Worm (Caenorhabditis elegans) whole organism, L1 larva: ENCODE data around the gene cgh-1.

Experiments
- ceh-90 ChIP-seq: sonication (generic microtip); optimal IDR thresholded peaks from 2 replicates; lab custom pipeline; 2016; ENCODE audit warnings: missing genetic modification characterization, missing compliant biosample characterization
- ces-1 ChIP-seq: fragments of 150-350 bp; optimal IDR thresholded peaks from 2 replicates; lab custom pipeline; 2014; ENCODE audit warnings: missing biosample characterization, missing genetic modification reagents, missing genetic modification characterization
- egl-27 ChIP-seq, 2 experiments: fragments of 150-350 bp in 1 of 2; sonication (generic microtip); optimal IDR thresholded peaks; 3 replicates each; lab custom pipeline; 2017 to 2018; ENCODE audit warnings: missing biosample characterization in 2 of 2, missing genetic modification characterization in 2 of 2, missing genetic modification reagents in 2 of 2
- fos-1 ChIP-seq: fragments of 150-350 bp; optimal IDR thresholded peaks from 2 replicates; lab custom pipeline; 2014; ENCODE audit warnings: missing biosample characterization, missing genetic modification characterization
- lin-39 ChIP-seq: fragments of 150-350 bp; optimal IDR thresholded peaks from 2 replicates; lab custom pipeline; 2014; ENCODE audit warnings: missing biosample characterization, missing genetic modification reagents, missing genetic modification characterization
- mdl-1 ChIP-seq, 2 experiments: fragments of 150-350 bp; optimal IDR thresholded peaks; 2 replicates each; lab custom pipeline; 2014 to 2017; ENCODE audit warnings: missing biosample characterization in 2 of 2, missing genetic modification characterization in 2 of 2, inconsistent platforms in 1 of 2
- nhr-237 ChIP-seq: fragments of 150-350 bp; optimal IDR thresholded peaks from 2 replicates; lab custom pipeline; 2014; ENCODE audit warnings: missing biosample characterization, missing genetic modification characterization
- nhr-28 ChIP-seq: fragments of 150-350 bp; optimal IDR thresholded peaks from 2 replicates; lab custom pipeline; 2014; ENCODE audit warnings: missing biosample characterization, missing genetic modification characterization
- nhr-47 ChIP-seq: sonication (generic microtip); optimal IDR thresholded peaks from 2 replicates; lab custom pipeline; 2016; ENCODE audit warnings: mild to moderate bottlenecking, missing genetic modification characterization, moderate library complexity, missing compliant biosample characterization
- nhr-77 ChIP-seq: fragments of 150-350 bp; optimal IDR thresholded peaks from 2 replicates; lab custom pipeline; 2014; ENCODE audit warnings: missing biosample characterization, missing genetic modification characterization
- vab-15 ChIP-seq: sonication (generic microtip); optimal IDR thresholded peaks from 2 replicates; lab custom pipeline; 2017; ENCODE audit warnings: missing genotype, mild to moderate bottlenecking, missing genetic modification characterization, missing compliant biosample characterization

DNA sequence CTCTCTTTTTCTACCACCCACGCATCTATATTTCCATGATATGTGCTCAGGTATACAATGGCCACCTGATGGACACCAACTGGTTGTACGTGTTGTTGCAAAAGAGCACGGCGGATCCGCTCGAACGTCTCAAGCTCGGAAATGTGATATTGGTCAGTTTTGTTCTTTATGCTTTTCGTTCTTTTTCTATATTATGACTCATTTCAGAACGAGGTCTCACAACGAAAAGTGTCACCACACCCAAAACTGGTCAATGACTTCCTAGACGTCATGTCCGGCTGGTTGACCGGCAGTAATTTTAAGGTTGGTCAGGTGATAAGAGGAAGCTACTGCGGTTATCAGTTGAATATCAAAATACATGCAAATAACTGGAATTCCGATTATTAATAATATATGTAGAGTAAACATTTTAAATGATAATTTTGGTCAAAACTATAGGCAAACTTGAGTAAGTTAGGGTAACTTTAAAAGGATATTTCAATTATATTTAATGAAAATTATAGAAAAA lies 10.6 kb upstream of the cgh-1 start, which contains the start of gene cls-1:
- no peak for TF ChIP-seq ces-1
- no peak for TF ChIP-seq nhr-47 (tag; lab: Kevin White, UChicago)
- no peak for TF ChIP-seq nhr-28 (tag; lab: Kevin White, UChicago)
- TF ChIP-seq nhr-237 (tag; lab: Kevin White, UChicago): no peak
- no peak for TF ChIP-seq lin-39 (tag; lab: Kevin White, UChicago)
- TF ChIP-seq vab-15: no peak
- TF ChIP-seq egl-27 (tag; optimal IDR thresholded peaks at IDR 0.05; lab: Kevin White, UChicago): no peak
- no peak for TF ChIP-seq mdl-1 (tag; optimal IDR thresholded peaks at IDR 0.05; lab: Kevin White, UChicago)
- TF ChIP-seq fos-1 (tag; lab: Kevin White, UChicago): no peak
- no peak for TF ChIP-seq nhr-77 (tag; lab: Kevin White, UChicago)
- TF ChIP-seq ceh-90 (tag; lab: Kevin White, UChicago): no peak
